Fruit fly (Drosophila melanogaster) whole organism, embryonic: ENCODE measurements around the gene CG42571.

ENCODE experiments used
- Ada2b ChIP-seq: fragments of 200-800 bp; sonication (Bioruptor generic); IDR thresholded peaks from 2 replicates; pipeline ENCODE4 v1.3.6; 2022; ENCODE audit warnings: missing biosample characterization, missing genetic modification characterization
- CG10209 ChIP-seq: fragments of 200-800 bp; sonication (Bioruptor generic); optimal IDR thresholded peaks from 3 replicates; lab custom pipeline; 2017; ENCODE audit warnings: missing biosample characterization, mild to moderate bottlenecking, missing genetic modification characterization, missing genetic modification reagents
- CG10267 ChIP-seq: fragments of 200-800 bp; sonication (Bioruptor generic); optimal IDR thresholded peaks from 2 replicates; lab custom pipeline; 2018; ENCODE audit warnings: missing biosample characterization, mild to moderate bottlenecking, missing genetic modification characterization, moderate library complexity
- CG11247 ChIP-seq: fragments of 200-800 bp; sonication (Bioruptor generic); IDR thresholded peaks from 2 replicates; pipeline ENCODE4 v1.3.6; 2022; ENCODE audit warnings: missing biosample characterization, missing genetic modification characterization
- CG12104 ChIP-seq: fragments of 200-800 bp; sonication (Bioruptor generic); optimal IDR thresholded peaks from 3 replicates; lab custom pipeline; 2016; ENCODE audit warnings: missing biosample characterization, missing genetic modification characterization
- CG14014 ChIP-seq: fragments of 200-800 bp; sonication (Bioruptor generic); IDR thresholded peaks from 2 replicates; pipeline ENCODE4 v1.3.6; 2022; ENCODE audit warnings: missing biosample characterization, missing genetic modification characterization
- CG15011 ChIP-seq: fragments of 200-800 bp; sonication (Bioruptor generic); optimal IDR thresholded peaks from 3 replicates; lab custom pipeline; 2018; ENCODE audit warnings: missing biosample characterization, mild to moderate bottlenecking, missing genetic modification characterization
- CG15269 ChIP-seq: fragments of 200-800 bp; sonication (Bioruptor generic); optimal IDR thresholded peaks from 2 replicates; lab custom pipeline; 2018; ENCODE audit warnings: missing biosample characterization, mild to moderate bottlenecking, missing genetic modification characterization, moderate library complexity
- CG15696 ChIP-seq: fragments of 200-800 bp; sonication (Bioruptor generic); optimal IDR thresholded peaks from 2 replicates; lab custom pipeline; 2019; ENCODE audit warnings: missing biosample characterization, mild to moderate bottlenecking, missing genetic modification characterization, moderate library complexity
- CG31441 ChIP-seq: fragments of 200-800 bp; sonication (Bioruptor generic); IDR thresholded peaks from 2 replicates; pipeline ENCODE4 v1.3.6; 2022; ENCODE audit warnings: missing biosample characterization, missing genetic modification characterization
- CG3281 ChIP-seq: fragments of 200-800 bp; sonication (Bioruptor generic); optimal IDR thresholded peaks from 3 replicates; lab custom pipeline; 2017; ENCODE audit warnings: missing biosample characterization, mild to moderate bottlenecking, missing genetic modification characterization
- CG34376 ChIP-seq: fragments of 200-800 bp; sonication (Bioruptor generic); optimal IDR thresholded peaks from 2 replicates; lab custom pipeline; 2018; ENCODE audit warnings: missing biosample characterization, mild to moderate bottlenecking, missing genetic modification characterization
- CG43689 ChIP-seq: fragments of 200-800 bp; sonication (Bioruptor generic); IDR thresholded peaks from 2 replicates; pipeline ENCODE4 v1.3.6; 2022; ENCODE audit warnings: missing biosample characterization, missing genetic modification characterization
- CG4424 ChIP-seq: fragments of 200-800 bp; sonication (Bioruptor generic); optimal IDR thresholded peaks from 3 replicates; lab custom pipeline; 2016; ENCODE audit warnings: missing biosample characterization, missing genetic modification characterization
- CG5180 ChIP-seq: fragments of 200-800 bp; sonication (Bioruptor generic); optimal IDR thresholded peaks from 3 replicates; lab custom pipeline; 2017; ENCODE audit warnings: missing biosample characterization, missing genetic modification characterization, mild to moderate bottlenecking, moderate library complexity, missing genetic modification reagents
- CG6689 ChIP-seq: fragments of 200-800 bp; sonication (Bioruptor generic); IDR thresholded peaks from 2 replicates; pipeline ENCODE4 v1.3.6; 2022; ENCODE audit warnings: missing biosample characterization, missing genetic modification characterization
- CG7271 ChIP-seq: fragments of 200-800 bp; sonication (Bioruptor generic); optimal IDR thresholded peaks from 2 replicates; lab custom pipeline; 2018; ENCODE audit warnings: missing biosample characterization, mild to moderate bottlenecking, missing genetic modification characterization, moderate library complexity
- CG8089 ChIP-seq: fragments of 200-800 bp; sonication (Bioruptor generic); optimal IDR thresholded peaks from 3 replicates; lab custom pipeline; 2016; ENCODE audit warnings: missing biosample characterization, missing genetic modification characterization
- CTCF ChIP-seq: fragments of 200-800 bp; sonication (Bioruptor generic); optimal IDR thresholded peaks from 2 replicates; lab custom pipeline; 2017; ENCODE audit warnings: missing biosample characterization, mild to moderate bottlenecking, missing genetic modification characterization, moderate library complexity
- Dek ChIP-seq: fragments of 200-800 bp; sonication (Bioruptor generic); optimal IDR thresholded peaks from 3 replicates; lab custom pipeline; 2019; ENCODE audit warnings: missing biosample characterization, mild to moderate bottlenecking, missing genetic modification characterization, moderate library complexity
- Ets97D ChIP-seq: fragments of 200-800 bp; sonication (Bioruptor generic); optimal IDR thresholded peaks from 3 replicates; lab custom pipeline; 2016; ENCODE audit warnings: missing biosample characterization, missing genetic modification characterization
- Fer3 ChIP-seq: fragments of 200-800 bp; sonication (Bioruptor generic); optimal IDR thresholded peaks from 2 replicates; lab custom pipeline; 2018; ENCODE audit warnings: missing biosample characterization, mild to moderate bottlenecking, missing genetic modification characterization, moderate library complexity
- Hr78 ChIP-seq, 2 experiments: fragments of 200-800 bp in 1 of 2; fragments of >200 bp in 1 of 2; sonication (Bioruptor generic) in 1 of 2; optimal IDR thresholded peaks; 2 replicates each; lab custom pipeline; 2017 to 2019; ENCODE audit warnings: missing biosample characterization in 2 of 2, missing genetic modification characterization in 2 of 2, mild to moderate bottlenecking in 1 of 2, moderate library complexity in 1 of 2
- Kr ChIP-seq: fragments of 200-800 bp; sonication (Bioruptor generic); optimal IDR thresholded peaks from 2 replicates; lab custom pipeline; 2017; ENCODE audit warnings: missing biosample characterization, mild to moderate bottlenecking, missing genetic modification characterization
- Meics ChIP-seq: fragments of 200-800 bp; sonication (Bioruptor generic); optimal IDR thresholded peaks from 2 replicates; lab custom pipeline; 2017; ENCODE audit warnings: missing biosample characterization, mild to moderate bottlenecking, missing genetic modification characterization
- Mrtf ChIP-seq: fragments of 200-800 bp; sonication (Bioruptor generic); IDR thresholded peaks from 3 replicates; pipeline ENCODE4 v1.3.6; 2022; ENCODE audit warnings: missing biosample characterization, missing genetic modification characterization
- Oaz ChIP-seq: fragments of 200-800 bp; sonication (Bioruptor generic); IDR thresholded peaks from 2 replicates; pipeline ENCODE4 v1.3.6; 2022; ENCODE audit warnings: missing biosample characterization, missing genetic modification characterization
- Opbp ChIP-seq: fragments of 200-800 bp; sonication (Bioruptor generic); IDR thresholded peaks from 3 replicates; pipeline ENCODE4 v1.3.6; 2022; ENCODE audit warnings: missing biosample characterization, missing genetic modification characterization; ENCODE audit not compliant: partially characterized antibody
- Spps ChIP-seq: fragments of 200-800 bp; sonication (Bioruptor generic); optimal IDR thresholded peaks from 2 replicates; lab custom pipeline; 2018; ENCODE audit warnings: missing biosample characterization, mild to moderate bottlenecking, missing genetic modification characterization
- Sry-β ChIP-seq: fragments of 200-800 bp; sonication (Bioruptor generic); optimal IDR thresholded peaks from 2 replicates; lab custom pipeline; 2018; ENCODE audit warnings: missing biosample characterization, mild to moderate bottlenecking, missing genetic modification characterization, moderate library complexity
- abd-A ChIP-seq: fragments of 200-800 bp; sonication (Bioruptor generic); optimal IDR thresholded peaks from 3 replicates; lab custom pipeline; 2019; ENCODE audit warnings: missing biosample characterization, mild to moderate bottlenecking, missing genetic modification characterization, moderate library complexity
- al ChIP-seq: fragments of 200-800 bp; sonication (Bioruptor generic); IDR thresholded peaks from 2 replicates; pipeline ENCODE4 v1.3.6; 2022; ENCODE audit warnings: missing biosample characterization, missing genetic modification characterization
- crp ChIP-seq, 2 experiments: fragments of 200-800 bp; sonication (Bioruptor generic); optimal IDR thresholded peaks; 2 replicates in 1 of 2; 3 replicates in 1 of 2; lab custom pipeline; 2017; ENCODE audit warnings: missing biosample characterization in 2 of 2, missing genetic modification characterization in 2 of 2, mild to moderate bottlenecking in 1 of 2, moderate library complexity in 1 of 2
- disco-r ChIP-seq: fragments of 200-800 bp; sonication (Bioruptor generic); optimal IDR thresholded peaks from 2 replicates; lab custom pipeline; 2016; ENCODE audit warnings: missing biosample characterization, missing genetic modification characterization
- fd64A ChIP-seq: fragments of 200-800 bp; sonication (Bioruptor generic); optimal IDR thresholded peaks from 3 replicates; lab custom pipeline; 2018; ENCODE audit warnings: missing biosample characterization, mild to moderate bottlenecking, missing genetic modification characterization
- h ChIP-seq: fragments of >200 bp; optimal IDR thresholded peaks from 2 replicates; lab custom pipeline; 2017
- nerfin-1 ChIP-seq: fragments of 200-800 bp; sonication (Bioruptor generic); optimal IDR thresholded peaks from 3 replicates; lab custom pipeline; 2019; ENCODE audit warnings: missing biosample characterization, mild to moderate bottlenecking, missing genetic modification characterization, moderate library complexity
- pho ChIP-seq: fragments of 200-800 bp; sonication (Bioruptor generic); optimal IDR thresholded peaks from 2 replicates; lab custom pipeline; 2016; ENCODE audit warnings: missing biosample characterization, missing genetic modification characterization
- prd ChIP-seq, 3 experiments: fragments of >200 bp in 2 of 3; fragments of 200-800 bp in 1 of 3; sonication (Bioruptor generic) in 1 of 3; optimal IDR thresholded peaks in 2 of 3; IDR thresholded peaks in 1 of 3; 2 replicates in 2 of 3; 3 replicates in 1 of 3; pipeline versions ENCODE4 v1.3.6 to Lab custom; 2017 to 2022; ENCODE audit warnings: missing biosample characterization in 1 of 3, missing genetic modification characterization in 1 of 3
- pros ChIP-seq: fragments of 200-800 bp; sonication (Bioruptor generic); optimal IDR thresholded peaks from 3 replicates; lab custom pipeline; 2019; ENCODE audit warnings: missing biosample characterization, mild to moderate bottlenecking, missing genetic modification characterization, moderate library complexity
- salm ChIP-seq: fragments of 200-800 bp; sonication (Bioruptor generic); optimal IDR thresholded peaks from 2 replicates; lab custom pipeline; 2018; ENCODE audit warnings: missing biosample characterization, mild to moderate bottlenecking, missing genetic modification characterization
- sens ChIP-seq: fragments of 200-800 bp; sonication (Bioruptor generic); peaks from one replicate; lab custom pipeline; 2016; ENCODE audit warnings: missing biosample characterization, missing genetic modification characterization
- sima ChIP-seq: fragments of 200-800 bp; sonication (Bioruptor generic); optimal IDR thresholded peaks from 2 replicates; lab custom pipeline; 2016; ENCODE audit warnings: missing biosample characterization, missing genetic modification characterization
- sisA ChIP-seq: fragments of 200-800 bp; sonication (Bioruptor generic); IDR thresholded peaks from 2 replicates; pipeline ENCODE4 v1.3.6; 2022; ENCODE audit warnings: missing biosample characterization, missing genetic modification characterization
- so ChIP-seq: fragments of 200-800 bp; sonication (Bioruptor generic); IDR thresholded peaks from 3 replicates; pipeline ENCODE4 v1.3.6; 2022; ENCODE audit warnings: missing biosample characterization, missing genetic modification characterization
- stc ChIP-seq: fragments of 200-800 bp; sonication (Bioruptor generic); IDR thresholded peaks from 2 replicates; pipeline ENCODE4 v1.3.6; 2022; ENCODE audit warnings: missing biosample characterization, missing genetic modification characterization
- zfh1 ChIP-seq: fragments of 200-800 bp; sonication (Bioruptor generic); IDR thresholded peaks from 3 replicates; pipeline ENCODE4 v1.3.6; 2022; ENCODE audit warnings: missing biosample characterization, missing genetic modification characterization
- zfh2 ChIP-seq: fragments of 200-800 bp; sonication (Bioruptor generic); optimal IDR thresholded peaks from 2 replicates; lab custom pipeline; 2016; ENCODE audit warnings: missing biosample characterization, missing genetic modification characterization

Gene CG42571

DNA sequence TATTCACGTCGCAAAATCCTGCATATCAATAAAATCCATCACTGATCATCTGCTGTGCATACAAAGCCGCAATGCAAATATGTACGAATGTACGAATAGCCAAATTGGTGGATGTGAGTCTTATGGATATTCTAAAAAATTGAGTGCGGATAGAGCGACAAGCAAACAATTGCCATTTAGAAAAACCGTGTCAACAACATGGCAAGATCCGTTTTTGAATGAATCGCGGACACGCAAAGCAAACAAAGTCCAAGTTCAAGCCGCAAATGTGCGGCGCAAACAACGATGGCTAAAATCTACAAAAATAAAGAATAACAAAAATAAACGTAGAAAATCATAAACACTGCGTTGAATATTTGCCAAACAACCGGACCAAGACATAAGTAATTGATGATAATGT lies 26.7 kb upstream of the CG42571 start (continued):
- TF ChIP-seq CG15269 (tag; lab: Kevin White, UChicago) = no peak
- no peak for TF ChIP-seq Ets97D (GFP tag; lab: Kevin White, UChicago)
- peak; percentile 35 for TF ChIP-seq Meics (GFP tag; lab: Kevin White, UChicago)
- TF ChIP-seq sima (GFP tag; lab: Kevin White, UChicago) = no peak
- no peak for TF ChIP-seq Opbp (GFP tag; lab: Robert Waterston, UW)
- no peak for TF ChIP-seq h
- TF ChIP-seq CG6689 (GFP tag; lab: Robert Waterston, UW) = no peak
- TF ChIP-seq CG8089 = no peak
- no peak for TF ChIP-seq fd64A
- no peak for TF ChIP-seq CG31441 (GFP tag; lab: Robert Waterston, UW)
- peak; percentile 43 for TF ChIP-seq CG3281 (GFP tag; lab: Kevin White, UChicago)
- TF ChIP-seq al = no peak
- no peak for TF ChIP-seq CG11247 (GFP tag; lab: Robert Waterston, UW)
- TF ChIP-seq zfh2 (GFP tag; lab: Kevin White, UChicago) = no peak
- TF ChIP-seq CG10209 = peak; percentile 35

DNA sequence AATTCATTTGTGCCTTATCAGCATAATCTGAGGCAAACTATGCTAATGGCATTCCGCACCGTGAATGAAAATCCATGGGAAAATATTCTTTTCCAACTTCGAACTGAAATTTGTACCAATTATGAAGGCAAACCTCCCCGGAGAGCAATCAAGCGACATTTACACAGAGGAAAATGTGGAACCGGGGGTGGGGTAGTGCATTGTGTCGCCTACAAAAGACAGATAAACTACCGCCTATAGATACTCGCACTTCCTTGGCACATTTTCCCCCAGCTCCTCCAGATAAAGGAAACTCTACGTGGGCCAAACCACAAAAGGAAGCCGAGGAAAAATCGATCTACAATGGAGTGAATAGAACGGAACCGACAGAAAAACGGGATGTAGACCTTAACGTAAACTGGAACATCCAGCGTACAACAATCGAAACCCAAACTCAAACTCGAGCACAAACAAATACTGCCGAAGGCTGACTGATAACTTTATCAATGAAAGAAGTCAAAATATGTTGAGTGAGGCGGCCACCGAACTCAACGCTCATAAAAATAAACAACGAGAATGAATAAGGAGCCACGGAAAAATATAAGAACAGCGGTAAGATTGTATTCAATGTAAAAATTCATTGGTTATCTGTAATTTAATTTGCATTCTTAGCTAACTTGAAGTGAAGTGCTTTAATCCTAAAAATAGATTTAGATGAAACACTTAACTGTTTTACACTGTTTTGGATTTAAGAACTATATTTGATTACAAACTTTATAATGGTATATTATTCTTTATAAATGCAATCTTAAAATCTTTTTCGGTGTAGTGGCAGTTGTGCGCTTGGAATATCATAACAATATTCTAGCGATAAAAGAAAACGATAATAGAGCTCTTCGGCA lies 25.3 kb upstream of the CG42571 start:
- TF ChIP-seq CG15696 (peak; percentile 61), CG34376 (peak; percentile 34), CTCF (peak; percentile 19), Ada2b (GFP tag; lab: Robert Waterston, UW) (peak; percentile 44), Dek (tag; lab: Kevin White, UChicago) (peak; percentile 3), CG14014 (GFP tag; lab: Robert Waterston, UW) (peak; percentile 44; the same call in 1 of the 2 replicates), CG10267 (tag; lab: Kevin White, UChicago) (peak; percentile 77), prd (optimal IDR thresholded peaks at IDR 0.05; lab: Kevin White, UChicago) (no peak), prd (GFP tag; IDR thresholded peaks at IDR 0.05; lab: Robert Waterston, UW) (no peak), salm (peak; percentile 52), CG12104 (peak; percentile 11), Mrtf (GFP tag; lab: Robert Waterston, UW) (peak; percentile 45; the same call in 1 of the 3 replicates), abd-A (tag; lab: Kevin White, UChicago) (peak; percentile 10), Spps (tag; lab: Kevin White, UChicago) (peak; percentile 12), Hr78 (GFP tag; optimal IDR thresholded peaks at IDR 0.05; lab: Kevin White, UChicago) (peak in 1 of 2 experiments; percentile 29), crp (GFP tag; optimal IDR thresholded peaks at IDR 0.05; lab: Kevin White, UChicago) (no peak), stc (GFP tag; lab: Robert Waterston, UW) (no peak), Fer3 (tag; lab: Kevin White, UChicago) (peak; percentile 50), CG4424 (peak; percentile 40), CG7271 (no peak), CG6689 (GFP tag; lab: Robert Waterston, UW) (0 out of 2 replicates have a peak, but pooled peaks have one; percentile 10), sens (peak; percentile 88), Kr (peak; percentile 10), disco-r (peak; percentile 1), Sry-β (no peak), so (GFP tag; lab: Robert Waterston, UW) (peak; percentile 28; the same call in 1 of the 3 replicates), CG15011 (peak; percentile 20), Oaz (GFP tag; lab: Robert Waterston, UW) (peak; percentile 53), CG5180 (GFP tag; lab: Kevin White, UChicago) (no peak), nerfin-1 (tag; lab: Kevin White, UChicago) (peak; percentile 40), pho (GFP tag; lab: Kevin White, UChicago) (no peak), CG43689 (GFP tag; lab: Robert Waterston, UW) (no peak), pros (GFP tag; lab: Kevin White, UChicago) (peak; percentile 14), zfh1 (GFP tag; lab: Robert Waterston, UW) (peak; percentile 47; the same call in 2 of the 3 replicates), sisA (GFP tag; lab: Robert Waterston, UW) (peak; percentile 43; the same call in 1 of the 2 replicates)
